Fruit fly (Drosophila melanogaster) whole organism, embryonic: ENCODE measurements around the gene CG11596.

Experiments used
- Atf3 ChIP-seq: fragments of 200-800 bp; sonication (Bioruptor generic); optimal IDR thresholded peaks from 3 replicates; lab custom pipeline; 2016; ENCODE audit warnings: missing biosample characterization, missing genetic modification characterization
- CG10543 ChIP-seq: fragments of 200-800 bp; sonication (Bioruptor generic); optimal IDR thresholded peaks from 3 replicates; lab custom pipeline; 2017; ENCODE audit warnings: missing biosample characterization, mild to moderate bottlenecking, missing genetic modification characterization, moderate library complexity
- CG10959 ChIP-seq: fragments of 200-800 bp; sonication (Bioruptor generic); IDR thresholded peaks from 2 replicates; pipeline ENCODE4 v1.3.6; 2022; ENCODE audit warnings: missing biosample characterization, missing genetic modification characterization
- CG11085 ChIP-seq: fragments of 200-800 bp; sonication (Bioruptor generic); IDR thresholded peaks from 2 replicates; pipeline ENCODE4 v1.3.6; 2022; ENCODE audit warnings: missing biosample characterization, missing genetic modification characterization
- CG12071 ChIP-seq: fragments of 200-800 bp; sonication (Bioruptor generic); optimal IDR thresholded peaks from 3 replicates; lab custom pipeline; 2018; ENCODE audit warnings: missing biosample characterization, mild to moderate bottlenecking, missing genetic modification characterization
- CG12104 ChIP-seq: fragments of 200-800 bp; sonication (Bioruptor generic); optimal IDR thresholded peaks from 3 replicates; lab custom pipeline; 2016; ENCODE audit warnings: missing biosample characterization, missing genetic modification characterization
- CG12155 ChIP-seq: fragments of 200-800 bp; sonication (Bioruptor generic); optimal IDR thresholded peaks from 3 replicates; lab custom pipeline; 2016; ENCODE audit warnings: missing biosample characterization, missing genetic modification characterization
- CG13287 ChIP-seq: fragments of 200-800 bp; sonication (Bioruptor generic); IDR thresholded peaks from 2 replicates; pipeline ENCODE4 v1.3.6; 2022; ENCODE audit warnings: missing biosample characterization, missing genetic modification characterization; ENCODE audit not compliant: partially characterized antibody
- CG18262 ChIP-seq: fragments of 200-800 bp; optimal IDR thresholded peaks from 3 replicates; lab custom pipeline; 2019; ENCODE audit warnings: missing biosample characterization, mild to moderate bottlenecking, missing genetic modification characterization, moderate library complexity
- CG2889 ChIP-seq: fragments of 200-800 bp; sonication (Bioruptor generic); IDR thresholded peaks from 3 replicates; pipeline ENCODE4 v1.3.6; 2022; ENCODE audit warnings: missing biosample characterization, missing genetic modification characterization
- CG30403 ChIP-seq: fragments of 200-800 bp; sonication (Bioruptor generic); optimal IDR thresholded peaks from 3 replicates; lab custom pipeline; 2016; ENCODE audit warnings: missing biosample characterization, missing genetic modification characterization
- CG3065 ChIP-seq: fragments of 200-800 bp; sonication (Bioruptor generic); optimal IDR thresholded peaks from 2 replicates; lab custom pipeline; 2016; ENCODE audit warnings: missing biosample characterization, missing genetic modification characterization
- CG31365 ChIP-seq: fragments of 200-800 bp; sonication (Bioruptor generic); optimal IDR thresholded peaks from 2 replicates; lab custom pipeline; 2018; ENCODE audit warnings: missing biosample characterization, mild to moderate bottlenecking, missing genetic modification characterization
- CG3163 ChIP-seq: fragments of 200-800 bp; sonication (Bioruptor generic); optimal IDR thresholded peaks from 3 replicates; lab custom pipeline; 2016; ENCODE audit warnings: missing biosample characterization, missing genetic modification characterization
- CG4617 ChIP-seq: fragments of 200-800 bp; sonication (Bioruptor generic); optimal IDR thresholded peaks from 3 replicates; lab custom pipeline; 2016; ENCODE audit warnings: missing biosample characterization, missing genetic modification characterization, borderline replicate concordance
- CG6654 ChIP-seq: fragments of 200-800 bp; sonication (Bioruptor generic); optimal IDR thresholded peaks from 2 replicates; lab custom pipeline; 2017; ENCODE audit warnings: missing biosample characterization, mild to moderate bottlenecking, missing genetic modification characterization
- CG7556 ChIP-seq: fragments of 200-800 bp; sonication (Bioruptor generic); optimal IDR thresholded peaks from 2 replicates; lab custom pipeline; 2017; ENCODE audit warnings: missing biosample characterization, mild to moderate bottlenecking, missing genetic modification characterization
- CG7963 ChIP-seq: fragments of 200-800 bp; sonication (Bioruptor generic); IDR thresholded peaks from 3 replicates; pipeline ENCODE4 v1.3.6; 2022; ENCODE audit warnings: missing biosample characterization, missing genetic modification characterization; ENCODE audit not compliant: partially characterized antibody
- CG8924 ChIP-seq: fragments of 200-800 bp; optimal IDR thresholded peaks from 3 replicates; lab custom pipeline; 2019; ENCODE audit warnings: missing biosample characterization, mild to moderate bottlenecking, missing genetic modification characterization, moderate library complexity
- Dek ChIP-seq: fragments of 200-800 bp; sonication (Bioruptor generic); optimal IDR thresholded peaks from 3 replicates; lab custom pipeline; 2019; ENCODE audit warnings: missing biosample characterization, mild to moderate bottlenecking, missing genetic modification characterization, moderate library complexity
- Dip3 ChIP-seq: fragments of 200-800 bp; sonication (Bioruptor generic); optimal IDR thresholded peaks from 3 replicates; lab custom pipeline; 2016; ENCODE audit warnings: missing biosample characterization, missing genetic modification characterization
- Dll ChIP-seq: fragments of 200-800 bp; sonication (Bioruptor generic); IDR thresholded peaks from 4 replicates; pipeline ENCODE4 v1.3.6; 2022; ENCODE audit warnings: missing biosample characterization, missing genetic modification characterization; ENCODE audit not compliant: partially characterized antibody
- Fer1 ChIP-seq: fragments of 200-800 bp; sonication (Bioruptor generic); optimal IDR thresholded peaks from 2 replicates; lab custom pipeline; 2017; ENCODE audit warnings: missing biosample characterization, mild to moderate bottlenecking, missing genetic modification characterization
- Gsc ChIP-seq: fragments of 200-800 bp; sonication (Bioruptor generic); IDR thresholded peaks from 2 replicates; pipeline ENCODE4 v1.3.6; 2022; ENCODE audit warnings: missing biosample characterization, missing genetic modification characterization
- Hmr ChIP-seq: fragments of 200-800 bp; sonication (Bioruptor generic); optimal IDR thresholded peaks from 3 replicates; lab custom pipeline; 2017; ENCODE audit warnings: mild to moderate bottlenecking, missing biosample characterization, missing genetic modification reagents, missing genetic modification characterization
- Hr39 ChIP-seq: fragments of >200 bp; optimal IDR thresholded peaks from 2 replicates; lab custom pipeline; 2017
- Lhr ChIP-seq: fragments of 200-800 bp; sonication (Bioruptor generic); optimal IDR thresholded peaks from 3 replicates; lab custom pipeline; 2017; ENCODE audit warnings: mild to moderate bottlenecking, missing biosample characterization, missing genetic modification reagents, missing genetic modification characterization
- Rx ChIP-seq: fragments of 200-800 bp; sonication (Bioruptor generic); IDR thresholded peaks from 2 replicates; pipeline ENCODE4 v1.3.6; 2022; ENCODE audit warnings: missing biosample characterization, missing genetic modification characterization
- Scr ChIP-seq: fragments of 200-800 bp; sonication (Bioruptor generic); IDR thresholded peaks from 2 replicates; pipeline ENCODE4 v1.3.6; 2022; ENCODE audit warnings: missing biosample characterization, missing genetic modification characterization; ENCODE audit not compliant: partially characterized antibody
- Side ChIP-seq: fragments of 200-800 bp; sonication (Bioruptor generic); optimal IDR thresholded peaks from 2 replicates; lab custom pipeline; 2016; ENCODE audit warnings: missing biosample characterization, missing genetic modification characterization
- Sox102F ChIP-seq: fragments of 200-800 bp; sonication (Bioruptor generic); optimal IDR thresholded peaks from 2 replicates; lab custom pipeline; 2018; ENCODE audit warnings: missing biosample characterization, mild to moderate bottlenecking, missing genetic modification characterization, moderate library complexity
- Tbp ChIP-seq: fragments of >200 bp; optimal IDR thresholded peaks from 2 replicates; lab custom pipeline; 2018; ENCODE audit warnings: missing biosample characterization, missing genetic modification characterization
- abd-A ChIP-seq: fragments of 200-800 bp; sonication (Bioruptor generic); optimal IDR thresholded peaks from 3 replicates; lab custom pipeline; 2019; ENCODE audit warnings: missing biosample characterization, mild to moderate bottlenecking, missing genetic modification characterization, moderate library complexity
- ara ChIP-seq: fragments of 200-800 bp; sonication (Bioruptor generic); IDR thresholded peaks from 2 replicates; pipeline ENCODE4 v1.3.6; 2022; ENCODE audit warnings: missing biosample characterization, missing genetic modification characterization
- az2 ChIP-seq: fragments of 200-800 bp; sonication (Bioruptor generic); optimal IDR thresholded peaks from 3 replicates; lab custom pipeline; 2016; ENCODE audit warnings: missing biosample characterization, missing genetic modification characterization
- bcd ChIP-seq: fragments of 200-800 bp; sonication (Bioruptor generic); optimal IDR thresholded peaks from 2 replicates; lab custom pipeline; 2017; ENCODE audit warnings: missing biosample characterization, mild to moderate bottlenecking, missing genetic modification characterization
- dmrt11E ChIP-seq: fragments of 200-800 bp; sonication (Bioruptor generic); optimal IDR thresholded peaks from 3 replicates; lab custom pipeline; 2018; ENCODE audit warnings: missing biosample characterization, mild to moderate bottlenecking, missing genetic modification characterization, moderate library complexity
- dmrt99B ChIP-seq: fragments of 200-800 bp; sonication (Bioruptor generic); optimal IDR thresholded peaks from 2 replicates; lab custom pipeline; 2018; ENCODE audit warnings: missing biosample characterization, mild to moderate bottlenecking, missing genetic modification characterization, moderate library complexity
- dpn ChIP-seq, 2 experiments: fragments of 200-800 bp; sonication (Bioruptor generic); optimal IDR thresholded peaks; 3 replicates each; lab custom pipeline; 2016; ENCODE audit warnings: missing biosample characterization in 2 of 2, missing genetic modification characterization in 2 of 2
- kni ChIP-seq: fragments of 200-800 bp; sonication (Bioruptor generic); optimal IDR thresholded peaks from 3 replicates; lab custom pipeline; 2017; ENCODE audit warnings: mild to moderate bottlenecking, missing biosample characterization, missing genetic modification reagents, missing genetic modification characterization
- knrl ChIP-seq: fragments of 200-800 bp; sonication (Bioruptor generic); IDR thresholded peaks from 3 replicates; pipeline ENCODE4 v1.3.6; 2022; ENCODE audit warnings: missing biosample characterization, missing genetic modification characterization; ENCODE audit not compliant: partially characterized antibody
- maf-S ChIP-seq: fragments of 200-800 bp; sonication (Bioruptor generic); optimal IDR thresholded peaks from 2 replicates; lab custom pipeline; 2016; ENCODE audit warnings: missing biosample characterization, missing genetic modification characterization
- nerfin-1 ChIP-seq: fragments of 200-800 bp; sonication (Bioruptor generic); optimal IDR thresholded peaks from 3 replicates; lab custom pipeline; 2019; ENCODE audit warnings: missing biosample characterization, mild to moderate bottlenecking, missing genetic modification characterization, moderate library complexity
- pnt ChIP-seq: fragments of 200-800 bp; sonication (Bioruptor generic); optimal IDR thresholded peaks from 3 replicates; lab custom pipeline; 2016; ENCODE audit warnings: missing biosample characterization, missing genetic modification characterization
- row ChIP-seq: fragments of 200-800 bp; sonication (Bioruptor generic); IDR thresholded peaks from 3 replicates; pipeline ENCODE4 v1.3.6; 2022; ENCODE audit warnings: missing biosample characterization, missing genetic modification characterization
- salm ChIP-seq: fragments of 200-800 bp; sonication (Bioruptor generic); optimal IDR thresholded peaks from 2 replicates; lab custom pipeline; 2018; ENCODE audit warnings: missing biosample characterization, mild to moderate bottlenecking, missing genetic modification characterization
- schlank ChIP-seq: fragments of 200-800 bp; sonication (Bioruptor generic); optimal IDR thresholded peaks from 2 replicates; lab custom pipeline; 2018; ENCODE audit warnings: missing biosample characterization, mild to moderate bottlenecking, missing genetic modification characterization
- stwl ChIP-seq: fragments of 200-800 bp; sonication (Bioruptor generic); optimal IDR thresholded peaks from 3 replicates; lab custom pipeline; 2018; ENCODE audit warnings: missing biosample characterization, mild to moderate bottlenecking, missing genetic modification characterization, moderate library complexity
- tna ChIP-seq: fragments of 200-800 bp; sonication (Bioruptor generic); IDR thresholded peaks from 2 replicates; pipeline ENCODE4 v1.3.6; 2022; ENCODE audit warnings: missing biosample characterization, missing genetic modification characterization; ENCODE audit not compliant: partially characterized antibody

Gene CG11596

DNA sequence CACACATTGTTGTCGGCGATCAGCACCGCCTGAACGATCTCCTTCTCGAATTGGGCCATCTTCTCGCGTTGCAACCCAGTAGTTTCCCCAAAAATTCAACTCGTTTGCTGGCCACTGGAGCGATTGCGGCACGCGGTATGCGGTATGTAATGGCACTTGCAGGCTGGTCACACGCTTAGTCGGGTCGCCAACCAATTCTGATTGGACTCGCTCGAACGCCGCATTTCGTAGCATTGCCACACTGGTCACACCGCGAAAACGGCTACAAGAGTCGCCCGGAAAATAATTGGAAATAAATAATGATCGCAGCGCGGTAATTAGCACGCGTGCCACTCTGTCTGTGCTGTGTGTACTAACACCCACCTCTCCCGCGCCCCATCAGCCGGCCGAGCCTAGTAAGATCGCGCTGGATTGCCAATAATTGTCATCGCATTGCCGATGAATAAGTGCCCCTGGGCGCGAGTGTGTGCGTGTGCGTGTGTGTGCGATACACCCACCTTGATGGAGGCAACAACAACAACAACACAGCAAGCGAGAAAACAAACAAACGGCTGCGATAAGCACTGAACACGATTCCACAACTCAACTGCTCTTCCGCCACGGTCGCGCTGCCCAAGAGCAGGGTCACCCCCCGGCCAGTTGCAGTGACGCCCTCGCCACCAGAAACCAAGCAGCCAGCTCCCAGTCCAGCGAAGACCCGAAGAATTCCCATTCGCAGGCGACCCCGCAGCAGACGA, 4.5 kb upstream of the CG11596 start, which contains the start of the genes eIF2Bepsilon and Ocrl (continued):
- TF ChIP-seq ara (GFP tag; lab: Robert Waterston, UW) (no peak), CG30403 (GFP tag; lab: Kevin White, UChicago) (peak; percentile 4), pnt (no peak), schlank (tag; lab: Kevin White, UChicago) (no peak), CG4617 (GFP tag; lab: Kevin White, UChicago) (peak; percentile 92), dmrt99B (no peak), row (GFP tag; lab: Robert Waterston, UW) (peak; percentile 23; the same call in 1 of the 3 replicates), Side (GFP tag; lab: Kevin White, UChicago) (no peak), Dll (GFP tag; lab: Robert Waterston, UW) (no peak), stwl (tag; lab: Kevin White, UChicago) (no peak), Fer1 (GFP tag; lab: Kevin White, UChicago) (peak; percentile 53), CG7963 (GFP tag; lab: Robert Waterston, UW) (no peak), CG31365 (no peak), abd-A (tag; lab: Kevin White, UChicago) (no peak), CG10959 (GFP tag; lab: Robert Waterston, UW) (no peak), bcd (no peak), dmrt11E (tag; lab: Kevin White, UChicago) (no peak), maf-S (GFP tag; lab: Kevin White, UChicago) (no peak), kni (GFP tag; lab: Kevin White, UChicago) (no peak), CG12104 (no peak), salm (no peak), CG6654 (no peak), Atf3 (no peak), CG10543 (GFP tag; lab: Kevin White, UChicago) (peak; percentile 28), Lhr (GFP tag; lab: Kevin White, UChicago) (peak; percentile 83), Tbp (no peak), dpn (GFP tag; optimal IDR thresholded peaks at IDR 0.05; lab: Kevin White, UChicago) (no peak), CG13287 (GFP tag; lab: Robert Waterston, UW) (peak; percentile 44; the same call in 1 of the 2 replicates), Sox102F (GFP tag; lab: Kevin White, UChicago) (no peak), Hr39 (lab: Kevin White, UChicago) (no peak), CG2889 (GFP tag; lab: Robert Waterston, UW) (no peak), CG7556 (GFP tag; lab: Kevin White, UChicago) (no peak), Dip3 (GFP tag; lab: Kevin White, UChicago) (no peak), CG18262 (no peak), CG11085 (GFP tag; lab: Robert Waterston, UW) (no peak), CG12155 (GFP tag; lab: Kevin White, UChicago) (peak; percentile 78), Hmr (no peak), CG8924 (tag; lab: Kevin White, UChicago) (no peak), CG3065 (GFP tag; lab: Kevin White, UChicago) (no peak), az2 (GFP tag; lab: Kevin White, UChicago) (no peak), tna (GFP tag; lab: Robert Waterston, UW) (no peak), Dek (tag; lab: Kevin White, UChicago) (no peak), CG12071 (no peak), Scr (GFP tag; lab: Robert Waterston, UW) (no peak), knrl (GFP tag; lab: Robert Waterston, UW) (0 out of 3 replicates have a peak, but pooled peaks have one; percentile 24), Gsc (no peak), nerfin-1 (tag; lab: Kevin White, UChicago) (peak; percentile 49), Rx (no peak), CG3163 (GFP tag; lab: Kevin White, UChicago) (no peak)
